Fruit fly (Drosophila melanogaster) whole organism, embryonic: ENCODE data around the gene CG33941.
A peak's percentile ranks its signal among the peaks of the same experiment; 100 is the strongest.

Experiments
- Atf-2 ChIP-seq: fragments of 200-800 bp; sonication (Bioruptor generic); optimal IDR thresholded peaks from 2 replicates; lab custom pipeline; 2016; ENCODE audit warnings: missing biosample characterization, missing genetic modification characterization
- BtbVII ChIP-seq: fragments of 200-800 bp; sonication (Bioruptor generic); optimal IDR thresholded peaks from 3 replicates; lab custom pipeline; 2017; ENCODE audit warnings: missing biosample characterization, mild to moderate bottlenecking, missing genetic modification characterization
- CG11723 ChIP-seq: fragments of 200-800 bp; sonication (Bioruptor generic); optimal IDR thresholded peaks from 2 replicates; lab custom pipeline; 2017; ENCODE audit warnings: missing biosample characterization, mild to moderate bottlenecking, missing genetic modification characterization
- CG1233 ChIP-seq: fragments of 200-800 bp; sonication (Bioruptor generic); optimal IDR thresholded peaks from 4 replicates; lab custom pipeline; 2018; ENCODE audit warnings: missing biosample characterization, mild to moderate bottlenecking, missing genetic modification characterization
- CG12942 ChIP-seq: fragments of 200-800 bp; sonication (Bioruptor generic); optimal IDR thresholded peaks from 3 replicates; lab custom pipeline; 2016; ENCODE audit warnings: missing biosample characterization, missing genetic modification characterization
- CG13624 ChIP-seq: fragments of 200-800 bp; sonication (Bioruptor generic); optimal IDR thresholded peaks from 2 replicates; lab custom pipeline; 2016; ENCODE audit warnings: missing biosample characterization, missing genetic modification characterization
- CG13894 ChIP-seq: fragments of 200-800 bp; sonication (Bioruptor generic); optimal IDR thresholded peaks from 3 replicates; lab custom pipeline; 2018; ENCODE audit warnings: missing biosample characterization, mild to moderate bottlenecking, missing genetic modification characterization, moderate library complexity
- CG1529 ChIP-seq: fragments of 200-800 bp; sonication (Bioruptor generic); optimal IDR thresholded peaks from 3 replicates; lab custom pipeline; 2018; ENCODE audit warnings: missing biosample characterization, missing genetic modification characterization
- CG17328 ChIP-seq: fragments of 200-800 bp; sonication (Bioruptor generic); IDR thresholded peaks from 2 replicates; pipeline ENCODE4 v1.3.6; 2022; ENCODE audit warnings: missing biosample characterization, missing genetic modification characterization
- CG1792 ChIP-seq: fragments of 200-800 bp; sonication (Bioruptor generic); optimal IDR thresholded peaks from 2 replicates; lab custom pipeline; 2016; ENCODE audit warnings: missing biosample characterization, missing genetic modification characterization
- CG33557 ChIP-seq: fragments of 200-800 bp; sonication (Bioruptor generic); optimal IDR thresholded peaks from 2 replicates; lab custom pipeline; 2019; ENCODE audit warnings: missing biosample characterization, mild to moderate bottlenecking, missing genetic modification characterization, moderate library complexity
- CG34376 ChIP-seq: fragments of 200-800 bp; sonication (Bioruptor generic); optimal IDR thresholded peaks from 2 replicates; lab custom pipeline; 2018; ENCODE audit warnings: missing biosample characterization, mild to moderate bottlenecking, missing genetic modification characterization
- CG5953 ChIP-seq: fragments of 200-800 bp; sonication (Bioruptor generic); IDR thresholded peaks from 2 replicates; pipeline ENCODE4 v1.3.6; 2022; ENCODE audit warnings: missing biosample characterization, missing genetic modification characterization
- CG6175 ChIP-seq: fragments of 200-800 bp; sonication (Bioruptor generic); IDR thresholded peaks from 3 replicates; pipeline ENCODE4 v1.3.6; 2022; ENCODE audit warnings: missing biosample characterization, missing genetic modification characterization
- CG6791 ChIP-seq: fragments of 200-800 bp; sonication (Bioruptor generic); IDR thresholded peaks from 3 replicates; pipeline ENCODE4 v1.3.6; 2022; ENCODE audit warnings: missing biosample characterization, missing genetic modification characterization; ENCODE audit not compliant: partially characterized antibody
- CG8924 ChIP-seq: fragments of 200-800 bp; optimal IDR thresholded peaks from 3 replicates; lab custom pipeline; 2019; ENCODE audit warnings: missing biosample characterization, mild to moderate bottlenecking, missing genetic modification characterization, moderate library complexity
- CG9215 ChIP-seq: fragments of 200-800 bp; sonication (Bioruptor generic); IDR thresholded peaks from 2 replicates; pipeline ENCODE4 v1.3.6; 2022; ENCODE audit warnings: missing biosample characterization, missing genetic modification characterization
- CG9609 ChIP-seq: fragments of 200-800 bp; sonication (Bioruptor generic); optimal IDR thresholded peaks from 3 replicates; lab custom pipeline; 2016; ENCODE audit warnings: missing biosample characterization, missing genetic modification characterization
- CHES-1-like ChIP-seq: fragments of 200-800 bp; sonication (Bioruptor generic); optimal IDR thresholded peaks from 2 replicates; lab custom pipeline; 2016; ENCODE audit warnings: missing biosample characterization, missing genetic modification characterization
- D ChIP-seq, 2 experiments: fragments of 200-800 bp in 1 of 2; fragments of >200 bp in 1 of 2; sonication (Bioruptor generic) in 1 of 2; optimal IDR thresholded peaks; 2 replicates in 1 of 2; 3 replicates in 1 of 2; lab custom pipeline; 2017; ENCODE audit warnings: mild to moderate bottlenecking in 1 of 2, missing biosample characterization in 1 of 2, missing genetic modification characterization in 1 of 2, missing genetic modification reagents in 1 of 2
- Dad ChIP-seq: fragments of 200-800 bp; sonication (Bioruptor generic); optimal IDR thresholded peaks from 3 replicates; lab custom pipeline; 2016; ENCODE audit warnings: missing biosample characterization, missing genetic modification characterization
- Fer1 ChIP-seq: fragments of 200-800 bp; sonication (Bioruptor generic); optimal IDR thresholded peaks from 2 replicates; lab custom pipeline; 2017; ENCODE audit warnings: missing biosample characterization, mild to moderate bottlenecking, missing genetic modification characterization
- Hr51 ChIP-seq, 2 experiments: fragments of 200-800 bp; sonication (Bioruptor generic); optimal IDR thresholded peaks; 2 replicates in 1 of 2; 3 replicates in 1 of 2; lab custom pipeline; 2016 to 2018; ENCODE audit warnings: missing biosample characterization in 2 of 2, missing genetic modification characterization in 2 of 2, mild to moderate bottlenecking in 1 of 2, moderate library complexity in 1 of 2
- Hr78 ChIP-seq, 2 experiments: fragments of 200-800 bp in 1 of 2; fragments of >200 bp in 1 of 2; sonication (Bioruptor generic) in 1 of 2; optimal IDR thresholded peaks; 2 replicates each; lab custom pipeline; 2017 to 2019; ENCODE audit warnings: missing biosample characterization in 2 of 2, missing genetic modification characterization in 2 of 2, mild to moderate bottlenecking in 1 of 2, moderate library complexity in 1 of 2
- Med ChIP-seq: fragments of 200-800 bp; sonication (Bioruptor generic); peaks from one replicate; lab custom pipeline; 2016; ENCODE audit warnings: missing biosample characterization, missing genetic modification characterization, mild to moderate bottlenecking, inconsistent platforms, moderate library complexity
- NC2α ChIP-seq: fragments of 200-800 bp; sonication (Bioruptor generic); optimal IDR thresholded peaks from 2 replicates; lab custom pipeline; 2016; ENCODE audit warnings: missing biosample characterization, missing genetic modification characterization
- NK7.1 ChIP-seq: fragments of 200-800 bp; sonication (Bioruptor generic); optimal IDR thresholded peaks from 3 replicates; lab custom pipeline; 2016; ENCODE audit warnings: missing biosample characterization, missing genetic modification characterization
- NfI ChIP-seq: fragments of 200-800 bp; sonication (Bioruptor generic); optimal IDR thresholded peaks from 3 replicates; lab custom pipeline; 2018; ENCODE audit warnings: missing biosample characterization, mild to moderate bottlenecking, missing genetic modification characterization, moderate library complexity
- Sin3A ChIP-seq: fragments of >200 bp; optimal IDR thresholded peaks from 2 replicates; lab custom pipeline; 2018
- YL-1 ChIP-seq: fragments of 200-800 bp; sonication (Bioruptor generic); optimal IDR thresholded peaks from 3 replicates; lab custom pipeline; 2017; ENCODE audit warnings: missing biosample characterization, mild to moderate bottlenecking, missing genetic modification characterization
- aop ChIP-seq: fragments of 200-800 bp; sonication (Bioruptor generic); IDR thresholded peaks from 2 replicates; pipeline ENCODE4 v1.3.6; 2022; ENCODE audit warnings: missing biosample characterization, missing genetic modification characterization
- ci ChIP-seq: fragments of 200-800 bp; sonication (Bioruptor generic); IDR thresholded peaks from 3 replicates; pipeline ENCODE4 v1.3.6; 2022; ENCODE audit warnings: missing biosample characterization, missing genetic modification characterization
- ems ChIP-seq: fragments of 200-800 bp; sonication (Bioruptor generic); optimal IDR thresholded peaks from 3 replicates; lab custom pipeline; 2016; ENCODE audit warnings: missing biosample characterization, missing genetic modification characterization
- ewg ChIP-seq: fragments of 200-800 bp; sonication (Bioruptor generic); optimal IDR thresholded peaks from 3 replicates; lab custom pipeline; 2017; ENCODE audit warnings: mild to moderate bottlenecking, missing biosample characterization, missing genetic modification reagents, missing genetic modification characterization
- eyg ChIP-seq: fragments of 200-800 bp; sonication (Bioruptor generic); optimal IDR thresholded peaks from 3 replicates; lab custom pipeline; 2016; ENCODE audit warnings: missing biosample characterization, missing genetic modification characterization
- fu2 ChIP-seq: fragments of 200-800 bp; sonication (Bioruptor generic); optimal IDR thresholded peaks from 2 replicates; lab custom pipeline; 2016; ENCODE audit warnings: missing biosample characterization, missing genetic modification characterization
- gro ChIP-seq: fragments of 200-800 bp; sonication (Bioruptor generic); optimal IDR thresholded peaks from 2 replicates; lab custom pipeline; 2016; ENCODE audit warnings: missing biosample characterization, missing genetic modification characterization
- lola ChIP-seq, 3 experiments: fragments of >200 bp in 2 of 3; fragments of 200-800 bp in 1 of 3; sonication (Bioruptor generic) in 1 of 3; optimal IDR thresholded peaks; 2 replicates each; lab custom pipeline; 2017 to 2019; ENCODE audit warnings: missing biosample characterization in 3 of 3, missing genetic modification characterization in 3 of 3, mild to moderate bottlenecking in 1 of 3, moderate library complexity in 1 of 3
- otp ChIP-seq: fragments of 200-800 bp; sonication (Bioruptor generic); IDR thresholded peaks from 3 replicates; pipeline ENCODE4, ENCODE4 v1.3.6; 2022; ENCODE audit warnings: missing biosample characterization, missing genetic modification characterization
- pan ChIP-seq, 4 experiments: fragments of >200 bp in 3 of 4; fragments of 200-800 bp in 1 of 4; sonication (Bioruptor generic) in 1 of 4; optimal IDR thresholded peaks in 3 of 4; IDR thresholded peaks in 1 of 4; 2 replicates each; pipeline versions ENCODE4 v1.3.6 to Lab custom; 2017 to 2022; ENCODE audit warnings: missing biosample characterization in 2 of 4, missing genetic modification characterization in 2 of 4, mixed read lengths in 1 of 4
- pb ChIP-seq: fragments of 200-800 bp; sonication (Bioruptor generic); optimal IDR thresholded peaks from 3 replicates; lab custom pipeline; 2016; ENCODE audit warnings: missing biosample characterization, missing genetic modification characterization
- pfk ChIP-seq: fragments of 200-800 bp; sonication (Bioruptor generic); optimal IDR thresholded peaks from 2 replicates; lab custom pipeline; 2018; ENCODE audit warnings: missing biosample characterization, mild to moderate bottlenecking, missing genetic modification characterization, moderate library complexity
- pros ChIP-seq: fragments of 200-800 bp; sonication (Bioruptor generic); optimal IDR thresholded peaks from 3 replicates; lab custom pipeline; 2019; ENCODE audit warnings: missing biosample characterization, mild to moderate bottlenecking, missing genetic modification characterization, moderate library complexity
- psq ChIP-seq: fragments of 200-800 bp; sonication (Bioruptor generic); optimal IDR thresholded peaks from 2 replicates; lab custom pipeline; 2017; ENCODE audit warnings: missing biosample characterization, missing genetic modification characterization
- sens ChIP-seq: fragments of 200-800 bp; sonication (Bioruptor generic); peaks from one replicate; lab custom pipeline; 2016; ENCODE audit warnings: missing biosample characterization, missing genetic modification characterization
- so ChIP-seq: fragments of 200-800 bp; sonication (Bioruptor generic); IDR thresholded peaks from 3 replicates; pipeline ENCODE4 v1.3.6; 2022; ENCODE audit warnings: missing biosample characterization, missing genetic modification characterization
- sug ChIP-seq: fragments of 200-800 bp; optimal IDR thresholded peaks from 2 replicates; lab custom pipeline; 2019; ENCODE audit warnings: missing biosample characterization, mild to moderate bottlenecking, missing genetic modification characterization, moderate library complexity
- vvl ChIP-seq: fragments of 200-800 bp; sonication (Bioruptor generic); IDR thresholded peaks from 2 replicates; pipeline ENCODE4 v1.3.6; 2022; ENCODE audit warnings: missing biosample characterization, missing genetic modification characterization
- z ChIP-seq: fragments of 200-800 bp; sonication (Bioruptor generic); IDR thresholded peaks from 3 replicates; pipeline ENCODE4 v1.3.6; 2022; ENCODE audit warnings: missing biosample characterization, missing genetic modification characterization
- zfh1 ChIP-seq: fragments of 200-800 bp; sonication (Bioruptor generic); IDR thresholded peaks from 3 replicates; pipeline ENCODE4 v1.3.6; 2022; ENCODE audit warnings: missing biosample characterization, missing genetic modification characterization

CG33941 gene

dm6 chr4:445931-446526 lies 21.3 kb upstream of the CG33941 start (continued):
- no peak for TF ChIP-seq lola (GFP tag; optimal IDR thresholded peaks at IDR 0.05; lab: Kevin White, UChicago)
- no peak for TF ChIP-seq NfI
- TF ChIP-seq Atf-2 = no peak
- no peak for TF ChIP-seq ewg (GFP tag; lab: Kevin White, UChicago)
- TF ChIP-seq CG17328 = no peak
- TF ChIP-seq CG11723 (GFP tag; lab: Kevin White, UChicago) = peak; percentile 64
- TF ChIP-seq Hr51 (GFP tag; optimal IDR thresholded peaks at IDR 0.05; lab: Kevin White, UChicago) = no peak
- TF ChIP-seq pb = no peak
- TF ChIP-seq aop (GFP tag; lab: Robert Waterston, UW) = no peak
- TF ChIP-seq gro (GFP tag; lab: Kevin White, UChicago) = peak; percentile 39
- no peak for TF ChIP-seq CG12942 (GFP tag; lab: Kevin White, UChicago)
- no peak for TF ChIP-seq Dad
- peak; percentile 72 for TF ChIP-seq pfk (GFP tag; lab: Kevin White, UChicago)
- peak; percentile 86 for TF ChIP-seq pros
- no peak for TF ChIP-seq CG1792 (GFP tag; lab: Kevin White, UChicago)
- TF ChIP-seq CG6175 (GFP tag; lab: Robert Waterston, UW) = no peak
- peak; percentile 73 for TF ChIP-seq sens
- no peak for TF ChIP-seq CG8924 (tag; lab: Kevin White, UChicago)
- no peak for TF ChIP-seq Hr78 (GFP tag; optimal IDR thresholded peaks at IDR 0.05; lab: Kevin White, UChicago)
- TF ChIP-seq CG13624 = no peak
- no peak for TF ChIP-seq so
- no peak for TF ChIP-seq pan (optimal IDR thresholded peaks at IDR 0.05; lab: Kevin White, UChicago)
- TF ChIP-seq pan (GFP tag; optimal IDR thresholded peaks at IDR 0.05 in 1 of 2, IDR thresholded peaks at IDR 0.05 in 1 of 2) = no peak
- TF ChIP-seq CG1529 = peak; percentile 44
- TF ChIP-seq YL-1 (GFP tag; lab: Kevin White, UChicago) = peak; percentile 71
- TF ChIP-seq vvl (GFP tag; lab: Robert Waterston, UW) = no peak
- TF ChIP-seq CG9609 = no peak
- no peak for TF ChIP-seq ci (GFP tag; lab: Robert Waterston, UW)
- no peak for TF ChIP-seq CHES-1-like
- peak; percentile 52 for TF ChIP-seq CG1233 (GFP tag; lab: Kevin White, UChicago)
- TF ChIP-seq ems (GFP tag; lab: Kevin White, UChicago) = no peak
- TF ChIP-seq Fer1 (GFP tag; lab: Kevin White, UChicago) = peak; percentile 44
- TF ChIP-seq BtbVII (GFP tag; lab: Kevin White, UChicago) = peak; percentile 75
- TF ChIP-seq eyg (GFP tag; lab: Kevin White, UChicago) = no peak
- no peak for TF ChIP-seq psq (GFP tag; lab: Kevin White, UChicago)
- no peak for TF ChIP-seq fu2
- no peak for TF ChIP-seq CG5953
- TF ChIP-seq CG13894 = no peak
- peak; percentile 91 for TF ChIP-seq CG34376
- TF ChIP-seq zfh1 (GFP tag; lab: Robert Waterston, UW) = no peak
- TF ChIP-seq Med (GFP tag; lab: Kevin White, UChicago) = peak; percentile 87
- TF ChIP-seq NC2α (GFP tag; lab: Kevin White, UChicago) = peak; percentile 3
- TF ChIP-seq sug (tag; lab: Kevin White, UChicago) = no peak
- no peak for TF ChIP-seq CG9215
- no peak for TF ChIP-seq CG33557 (GFP tag; lab: Kevin White, UChicago)
- TF ChIP-seq NK7.1 (GFP tag; lab: Kevin White, UChicago) = no peak
- no peak for TF ChIP-seq Sin3A (lab: Kevin White, UChicago)
- no peak for TF ChIP-seq otp
- TF ChIP-seq z (GFP tag; lab: Robert Waterston, UW) = no peak
- no peak for TF ChIP-seq D (optimal IDR thresholded peaks at IDR 0.05; lab: Kevin White, UChicago)
- TF ChIP-seq D (GFP tag; optimal IDR thresholded peaks at IDR 0.05; lab: Kevin White, UChicago) = no peak
- no peak for TF ChIP-seq CG6791 (GFP tag; lab: Robert Waterston, UW)
